Worm (Caenorhabditis elegans) whole organism, young adult: ENCODE results near the gene Y39A1A.27.
A peak's percentile ranks its signal among the peaks of the same experiment; 100 is the strongest.

Source experiments
- B0019.2 ChIP-seq: fragments of 200-800 bp; sonication (Bioruptor generic); conservative IDR thresholded peaks from 2 replicates; pipeline ENCODE4 v1.3.6; 2022; ENCODE audit warnings: missing genetic modification reagents, missing genetic modification characterization, missing compliant biosample characterization
- C17E4.6 ChIP-seq: fragments of 200-800 bp; sonication (Bioruptor generic); IDR thresholded peaks from 2 replicates; pipeline ENCODE4 v1.3.6; 2022; ENCODE audit warnings: missing genetic modification reagents, missing genetic modification characterization, missing compliant biosample characterization
- D2030.7 ChIP-seq: fragments of 200-800 bp; sonication (Bioruptor generic); IDR thresholded peaks from 2 replicates; pipeline ENCODE4 v1.3.6; 2022; ENCODE audit warnings: missing genetic modification reagents, missing genetic modification characterization, missing compliant biosample characterization
- F22D6.2 ChIP-seq: sonication (generic microtip); optimal IDR thresholded peaks from 2 replicates; lab custom pipeline; 2016; ENCODE audit warnings: mild to moderate bottlenecking, missing genetic modification characterization, missing compliant biosample characterization
- F23B12.7 ChIP-seq: sonication (generic microtip); optimal IDR thresholded peaks from 2 replicates; lab custom pipeline; 2017; ENCODE audit warnings: missing genetic modification characterization, mild to moderate bottlenecking, missing compliant biosample characterization, antibody characterized with exemption, moderate library complexity; ENCODE audit not compliant: insufficient read depth
- F37B4.10 ChIP-seq: fragments of 200-800 bp; sonication (Bioruptor generic); IDR thresholded peaks from 2 replicates; pipeline ENCODE4 v1.3.6; 2022; ENCODE audit warnings: missing genetic modification characterization, missing compliant biosample characterization
- F52B5.7 ChIP-seq: sonication (generic microtip); optimal IDR thresholded peaks from 2 replicates; lab custom pipeline; 2016; ENCODE audit warnings: mild to moderate bottlenecking, missing genetic modification characterization, missing compliant biosample characterization
- F57C9.4 ChIP-seq: sonication (generic microtip); optimal IDR thresholded peaks from 2 replicates; lab custom pipeline; 2017; ENCODE audit warnings: mild to moderate bottlenecking, missing genetic modification characterization, missing compliant biosample characterization
- K11D2.4 ChIP-seq: fragments of 200-800 bp; sonication (Bioruptor generic); IDR thresholded peaks from 2 replicates; pipeline ENCODE4 v1.3.6; 2022; ENCODE audit warnings: missing genetic modification reagents, missing genetic modification characterization, missing compliant biosample characterization
- K12H6.12 ChIP-seq: fragments of 200-800 bp; sonication (Bioruptor generic); optimal IDR thresholded peaks from 2 replicates; lab custom pipeline; 2018; ENCODE audit warnings: mild to moderate bottlenecking, missing genetic modification characterization, missing compliant biosample characterization
- T07F8.4 ChIP-seq: sonication (generic microtip); optimal IDR thresholded peaks from 2 replicates; lab custom pipeline; 2016; ENCODE audit warnings: mild to moderate bottlenecking, missing genetic modification characterization, moderate library complexity, missing compliant biosample characterization
- Y53F4B.3 ChIP-seq: fragments of 200-800 bp; sonication (Bioruptor generic); IDR thresholded peaks from 2 replicates; pipeline ENCODE4 v1.3.6; 2022; ENCODE audit warnings: missing genetic modification reagents, missing genetic modification characterization, missing compliant biosample characterization
- Y79H2A.3 ChIP-seq: fragments of 200-800 bp; sonication (Bioruptor generic); conservative IDR thresholded peaks from 2 replicates; pipeline ENCODE4 v1.3.6; 2022; ENCODE audit warnings: missing genetic modification reagents, missing genetic modification characterization, missing compliant biosample characterization
- Y95B8A.8 ChIP-seq: fragments of 200-800 bp; sonication (Bioruptor generic); IDR thresholded peaks from 2 replicates; pipeline ENCODE4 v1.3.6; 2022; ENCODE audit warnings: missing genetic modification reagents, missing genetic modification characterization, missing compliant biosample characterization
- akir-1 ChIP-seq: fragments of 200-800 bp; sonication (Bioruptor generic); optimal IDR thresholded peaks from 2 replicates; lab custom pipeline; 2018; ENCODE audit warnings: mild to moderate bottlenecking, missing genetic modification characterization, moderate library complexity, missing compliant biosample characterization
- ama-1 ChIP-seq, 3 experiments: fragments of 150-350 bp in 1 of 3; sonication (generic microtip) in 2 of 3; optimal IDR thresholded peaks; 2 replicates each; lab custom pipeline; 2014 to 2018; ENCODE audit warnings: missing biosample characterization in 2 of 3, missing genetic modification characterization in 2 of 3, missing genetic modification reagents in 2 of 3
- bed-1 ChIP-seq: fragments of 200-800 bp; sonication (Bioruptor generic); IDR thresholded peaks from 2 replicates; pipeline ENCODE4 v1.3.6; 2022; ENCODE audit warnings: missing genetic modification reagents, missing genetic modification characterization, missing compliant biosample characterization
- bed-2 ChIP-seq: fragments of 200-800 bp; sonication (Bioruptor generic); IDR thresholded peaks from 2 replicates; pipeline ENCODE4 v1.3.6; 2022; ENCODE audit warnings: missing genetic modification reagents, missing genetic modification characterization, missing compliant biosample characterization
- cebp-1 ChIP-seq, 2 experiments: fragments of 200-800 bp in 1 of 2; sonication (Bioruptor generic) in 1 of 2; sonication (generic microtip) in 1 of 2; IDR thresholded peaks in 1 of 2; optimal IDR thresholded peaks in 1 of 2; 2 replicates each; pipeline versions ENCODE4 v1.3.6 to Lab custom; 2017 to 2022; ENCODE audit warnings: missing compliant biosample characterization in 2 of 2, missing genetic modification characterization in 2 of 2, mild to moderate bottlenecking in 1 of 2, missing genetic modification reagents in 1 of 2, moderate library complexity in 1 of 2
- ceh-100 ChIP-seq: fragments of 200-800 bp; sonication (Bioruptor generic); IDR thresholded peaks from 2 replicates; pipeline ENCODE4 v1.3.6; 2022; ENCODE audit warnings: missing genetic modification reagents, missing genetic modification characterization, missing compliant biosample characterization
- ceh-27 ChIP-seq: fragments of 200-800 bp; sonication (Bioruptor generic); optimal IDR thresholded peaks from 2 replicates; lab custom pipeline; 2018; ENCODE audit warnings: mild to moderate bottlenecking, missing genetic modification characterization, moderate library complexity, missing compliant biosample characterization
- ceh-58 ChIP-seq: fragments of 200-800 bp; sonication (Bioruptor generic); IDR thresholded peaks from 2 replicates; pipeline ENCODE4 v1.3.6; 2022; ENCODE audit warnings: missing genetic modification characterization, missing compliant biosample characterization
- dox-1 ChIP-seq: fragments of 200-800 bp; sonication (Bioruptor generic); IDR thresholded peaks from 2 replicates; pipeline ENCODE4 v1.3.6; 2022; ENCODE audit warnings: missing genetic modification reagents, missing genetic modification characterization, missing compliant biosample characterization
- egl-44 ChIP-seq: fragments of 200-800 bp; sonication (Bioruptor generic); IDR thresholded peaks from 2 replicates; pipeline ENCODE4 v1.3.6; 2022; ENCODE audit warnings: missing genetic modification reagents, missing genetic modification characterization, missing compliant biosample characterization
- ekl-4 ChIP-seq: fragments of 200-800 bp; sonication (Bioruptor generic); IDR thresholded peaks from 2 replicates; pipeline ENCODE4 v1.3.6; 2022; ENCODE audit warnings: missing genetic modification reagents, missing genetic modification characterization, missing compliant biosample characterization
- fkh-3 ChIP-seq: sonication (generic microtip); optimal IDR thresholded peaks from 2 replicates; lab custom pipeline; 2016; ENCODE audit warnings: mild to moderate bottlenecking, missing genetic modification characterization, missing compliant biosample characterization
- him-1 ChIP-seq: sonication (generic microtip); optimal IDR thresholded peaks from 2 replicates; lab custom pipeline; 2016; ENCODE audit warnings: missing genotype, missing genetic modification reagents, missing genetic modification characterization, missing compliant biosample characterization
- hmg-1.2 ChIP-seq: fragments of 200-800 bp; sonication (Bioruptor generic); IDR thresholded peaks from 2 replicates; pipeline ENCODE4 v1.3.6; 2022; ENCODE audit warnings: missing genetic modification reagents, missing genetic modification characterization, missing compliant biosample characterization
- hrde-1 ChIP-seq: sonication (generic microtip); optimal IDR thresholded peaks from 2 replicates; lab custom pipeline; 2016; ENCODE audit warnings: missing genetic modification characterization, mild to moderate bottlenecking, missing compliant biosample characterization, moderate library complexity, missing genotype, missing genetic modification reagents, borderline replicate concordance
- let-526 ChIP-seq: fragments of 200-800 bp; sonication (Bioruptor generic); IDR thresholded peaks from 2 replicates; pipeline ENCODE4 v1.3.6; 2022; ENCODE audit warnings: missing genetic modification reagents, missing genetic modification characterization, missing compliant biosample characterization
- madf-3 ChIP-seq: fragments of 200-800 bp; sonication (Bioruptor generic); IDR thresholded peaks from 2 replicates; pipeline ENCODE4 v1.3.6; 2022; ENCODE audit warnings: missing genetic modification reagents, missing genetic modification characterization, missing compliant biosample characterization
- madf-8 ChIP-seq: fragments of 200-800 bp; sonication (Bioruptor generic); conservative IDR thresholded peaks from 2 replicates; pipeline ENCODE4 v1.3.6; 2022; ENCODE audit warnings: missing genetic modification reagents, missing genetic modification characterization, missing compliant biosample characterization
- nfya-2 ChIP-seq: fragments of 200-800 bp; sonication (Bioruptor generic); IDR thresholded peaks from 2 replicates; pipeline ENCODE4 v1.3.6; 2022; ENCODE audit warnings: missing genetic modification reagents, missing genetic modification characterization, missing compliant biosample characterization
- nhr-179 ChIP-seq: sonication (generic microtip); optimal IDR thresholded peaks from 2 replicates; lab custom pipeline; 2016; ENCODE audit warnings: mild to moderate bottlenecking, missing genetic modification characterization, missing compliant biosample characterization
- nhr-27 ChIP-seq: fragments of 200-800 bp; sonication (Bioruptor generic); optimal IDR thresholded peaks from 2 replicates; lab custom pipeline; 2018; ENCODE audit warnings: mild to moderate bottlenecking, missing genetic modification characterization, moderate library complexity, missing compliant biosample characterization
- nhr-90 ChIP-seq: sonication (generic microtip); optimal IDR thresholded peaks from 2 replicates; lab custom pipeline; 2016; ENCODE audit warnings: missing genotype, mild to moderate bottlenecking, missing genetic modification characterization, missing compliant biosample characterization
- pha-4 ChIP-seq: fragments of 150-350 bp; sonication (generic microtip); optimal IDR thresholded peaks from 2 replicates; lab custom pipeline; 2014; ENCODE audit warnings: missing biosample characterization, missing genetic modification reagents, missing genetic modification characterization
- rcor-1 ChIP-seq: fragments of 200-800 bp; sonication (Bioruptor generic); IDR thresholded peaks from 2 replicates; pipeline ENCODE4 v1.3.6; 2022; ENCODE audit warnings: missing genetic modification reagents, missing genetic modification characterization, missing compliant biosample characterization
- sea-2 ChIP-seq: fragments of 200-800 bp; sonication (Bioruptor generic); IDR thresholded peaks from 2 replicates; pipeline ENCODE4 v1.3.6; 2022; ENCODE audit warnings: missing genetic modification characterization, missing compliant biosample characterization
- snpc-4 ChIP-seq, 5 experiments: fragments of 150-350 bp in 1 of 5; sonication (generic microtip) in 4 of 5; optimal IDR thresholded peaks; 2 replicates each; lab custom pipeline; 2014 to 2018; ENCODE audit warnings: missing genetic modification characterization in 5 of 5, missing biosample characterization in 3 of 5, antibody characterized with exemption in 2 of 5, mild to moderate bottlenecking in 2 of 5, missing compliant biosample characterization in 2 of 5, missing genotype in 2 of 5, moderate library complexity in 2 of 5, missing genetic modification reagents in 1 of 5
- tbx-9 ChIP-seq: sonication (generic microtip); optimal IDR thresholded peaks from 2 replicates; lab custom pipeline; 2016; ENCODE audit warnings: borderline replicate concordance, missing genetic modification characterization, inconsistent platforms, missing compliant biosample characterization
- zfh-2 ChIP-seq: fragments of 200-800 bp; sonication (Bioruptor generic); conservative IDR thresholded peaks from 2 replicates; pipeline ENCODE4 v1.3.6; 2022; ENCODE audit warnings: missing genetic modification reagents, missing genetic modification characterization, missing compliant biosample characterization
- ztf-18 ChIP-seq: sonication (generic microtip); optimal IDR thresholded peaks from 2 replicates; lab custom pipeline; 2016; ENCODE audit warnings: missing genotype, mild to moderate bottlenecking, missing genetic modification characterization, missing compliant biosample characterization
- ztf-22 ChIP-seq: fragments of 200-800 bp; sonication (Bioruptor generic); optimal IDR thresholded peaks from 2 replicates; lab custom pipeline; 2018; ENCODE audit warnings: mild to moderate bottlenecking, missing genetic modification characterization, moderate library complexity, missing compliant biosample characterization
- ztf-25 ChIP-seq: fragments of 200-800 bp; sonication (Bioruptor generic); IDR thresholded peaks from 2 replicates; pipeline ENCODE4 v1.3.6; 2022; ENCODE audit warnings: missing genetic modification reagents, missing genetic modification characterization, missing compliant biosample characterization
- ztf-26 ChIP-seq: sonication (generic microtip); optimal IDR thresholded peaks from 2 replicates; lab custom pipeline; 2017; ENCODE audit warnings: missing genetic modification characterization, missing compliant biosample characterization

The Y39A1A.27 gene

DNA sequence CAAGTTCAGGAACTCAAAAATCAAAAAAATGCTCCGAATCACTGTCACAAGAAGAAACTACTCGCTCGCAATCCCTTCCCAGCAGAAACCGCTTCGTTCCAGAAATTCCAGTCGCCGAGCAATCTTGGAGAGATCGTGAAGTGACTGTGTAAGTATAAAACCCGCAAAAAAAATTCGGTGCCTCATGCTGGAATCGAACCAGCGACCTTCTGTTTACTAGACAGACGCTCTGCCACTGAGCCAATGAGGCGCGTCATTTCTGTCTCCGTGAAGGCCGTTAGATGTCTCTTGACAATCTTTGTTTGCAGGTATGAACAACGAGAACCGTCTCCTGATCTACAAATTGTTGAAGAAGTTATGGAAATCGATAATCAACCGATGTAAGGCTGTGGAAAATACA is 14.2 kb upstream of the Y39A1A.27 start (continued):
- TF ChIP-seq B0019.2 (GFP tag; lab: Robert Waterston, UW), result 0 out of 2 replicates have a peak, but pooled peaks have one; percentile 22
- peak; percentile 55; the same call in 1 of the 2 replicates for TF ChIP-seq zfh-2
- TF ChIP-seq dox-1 (GFP tag; lab: Robert Waterston, UW), result peak; percentile 88
- TF ChIP-seq snpc-4 (GFP tag; optimal IDR thresholded peaks at IDR 0.05; lab: Kevin White, UChicago), result peak; percentile 32
- peak in 3 of 4 experiments; percentile 16 to 37 (median 28) for TF ChIP-seq snpc-4 (tag; optimal IDR thresholded peaks at IDR 0.05; lab: Kevin White, UChicago)
- TF ChIP-seq D2030.7, result peak; percentile 50
- no peak for TF ChIP-seq ztf-22 (GFP tag; lab: Kevin White, UChicago)
- peak; percentile 65 for TF ChIP-seq ztf-25
- TF ChIP-seq Y95B8A.8, result no peak
- no peak for TF ChIP-seq C17E4.6 (GFP tag; lab: Robert Waterston, UW)
- TF ChIP-seq ztf-26 (tag; lab: Kevin White, UChicago), result peak; percentile 53
- peak; percentile 60 for TF ChIP-seq ceh-27 (GFP tag; lab: Kevin White, UChicago)
- 0 out of 2 replicates have a peak, but pooled peaks have one; percentile 8 for TF ChIP-seq nfya-2 (GFP tag; lab: Robert Waterston, UW)
- peak; percentile 66; the same call in 1 of the 2 replicates for TF ChIP-seq let-526 (GFP tag; lab: Robert Waterston, UW)
- no peak; the same call in 1 of the 2 replicates for TF ChIP-seq madf-8 (GFP tag; lab: Robert Waterston, UW)
- TF ChIP-seq ceh-58 (GFP tag; lab: Robert Waterston, UW), result peak; percentile 80; the same call in 1 of the 2 replicates
- peak; percentile 81 for TF ChIP-seq ekl-4
- TF ChIP-seq pha-4 (tag; lab: Kevin White, UChicago), result no peak
- no peak for TF ChIP-seq akir-1 (GFP tag; lab: Kevin White, UChicago)
- no peak for TF ChIP-seq fkh-3 (tag; lab: Kevin White, UChicago)
- no peak for TF ChIP-seq tbx-9
- TF ChIP-seq K12H6.12, result peak; percentile 36
- TF ChIP-seq hrde-1 (tag; lab: Kevin White, UChicago), result peak; percentile 62
- no peak for TF ChIP-seq bed-2
- peak; percentile 83 for TF ChIP-seq madf-3 (GFP tag; lab: Robert Waterston, UW)
- no peak for TF ChIP-seq ama-1 (optimal IDR thresholded peaks at IDR 0.05; lab: Kevin White, UChicago)
- peak; percentile 68 to 78 for TF ChIP-seq ama-1 (GFP tag; optimal IDR thresholded peaks at IDR 0.05; lab: Kevin White, UChicago)
- TF ChIP-seq ztf-18 (tag; lab: Kevin White, UChicago), result peak; percentile 76
- no peak for TF ChIP-seq sea-2 (GFP tag; lab: Robert Waterston, UW)
- TF ChIP-seq F37B4.10 (GFP tag; lab: Robert Waterston, UW), result 0 out of 2 replicates have a peak, but pooled peaks have one; percentile 80
- peak; percentile 70 for TF ChIP-seq T07F8.4
- TF ChIP-seq egl-44 (GFP tag; lab: Robert Waterston, UW), result peak; percentile 89
- TF ChIP-seq nhr-27 (tag; lab: Kevin White, UChicago), result peak; percentile 23
- TF ChIP-seq F57C9.4, result no peak
- peak; percentile 51; the same call in 1 of the 2 replicates for TF ChIP-seq rcor-1 (GFP tag; lab: Robert Waterston, UW)
- peak; percentile 51; the same call in 1 of the 2 replicates for TF ChIP-seq ceh-100
- no peak for TF ChIP-seq F22D6.2 (tag; lab: Kevin White, UChicago)
- TF ChIP-seq F23B12.7, result peak; percentile 6
- TF ChIP-seq bed-1 (GFP tag; lab: Robert Waterston, UW), result 0 out of 2 replicates have a peak, but pooled peaks have one; percentile 69
- TF ChIP-seq K11D2.4, result 0 out of 2 replicates have a peak, but pooled peaks have one; percentile 36
- TF ChIP-seq F52B5.7 (tag; lab: Kevin White, UChicago), result peak; percentile 45
- TF ChIP-seq him-1 (tag; lab: Kevin White, UChicago), result peak; percentile 42
- 0 out of 2 replicates have a peak, but pooled peaks have one; percentile 17 for TF ChIP-seq cebp-1 (GFP tag; IDR thresholded peaks at IDR 0.05; lab: Robert Waterston, UW)
- TF ChIP-seq cebp-1 (tag; optimal IDR thresholded peaks at IDR 0.05; lab: Kevin White, UChicago), result peak; percentile 61
- no peak for TF ChIP-seq Y53F4B.3 (GFP tag; lab: Robert Waterston, UW)
- no peak for TF ChIP-seq nhr-179 (tag; lab: Kevin White, UChicago)
- peak; percentile 75 for TF ChIP-seq nhr-90
- peak; percentile 67 for TF ChIP-seq hmg-1.2 (GFP tag; lab: Robert Waterston, UW)
- TF ChIP-seq Y79H2A.3 (GFP tag; lab: Robert Waterston, UW), result 0 out of 2 replicates have a peak, but pooled peaks have one; percentile 59
